Worm (Caenorhabditis elegans) whole organism, L4 larva: ENCODE results near the gene sdz-8.
"Not testable (repeated sequence)": the region's sequence is repeated elsewhere in the genome, so short reads cannot be mapped to it uniquely, and the experiment has no call there.

Experiments
- D1046.2 ChIP-seq: fragments of 200-800 bp; sonication (Bioruptor generic); IDR thresholded peaks from 2 replicates; pipeline ENCODE4 v1.3.6; 2022; ENCODE audit warnings: missing genetic modification characterization, missing compliant biosample characterization
- F44E2.7 ChIP-seq: fragments of 200-800 bp; sonication (Bioruptor generic); IDR thresholded peaks from 2 replicates; pipeline ENCODE4 v2.1.2; 2022; ENCODE audit warnings: missing genetic modification characterization, missing compliant biosample characterization
- ZK337.2 ChIP-seq: fragments of 200-800 bp; sonication (Bioruptor generic); IDR thresholded peaks from 2 replicates; pipeline ENCODE4 v1.3.6; 2022; ENCODE audit warnings: missing genetic modification reagents, missing genetic modification characterization, missing compliant biosample characterization
- ceh-20 ChIP-seq: fragments of 200-800 bp; sonication (Bioruptor generic); IDR thresholded peaks from 2 replicates; pipeline ENCODE4 v1.3.6; 2022; ENCODE audit warnings: missing genetic modification reagents, missing genetic modification characterization, missing compliant biosample characterization
- dmd-6 ChIP-seq: fragments of 200-800 bp; sonication (Bioruptor generic); IDR thresholded peaks from 2 replicates; pipeline ENCODE4 v1.3.6; 2022; ENCODE audit warnings: missing genetic modification reagents, missing genetic modification characterization, missing compliant biosample characterization
- dpl-1 ChIP-seq: fragments of 150-350 bp; optimal IDR thresholded peaks from 2 replicates; lab custom pipeline; 2014; ENCODE audit warnings: missing biosample characterization, missing genetic modification reagents, missing genetic modification characterization
- egl-27 ChIP-seq: sonication (generic microtip); optimal IDR thresholded peaks from 3 replicates; lab custom pipeline; 2017; ENCODE audit warnings: missing biosample characterization, missing genetic modification reagents, missing genetic modification characterization
- fkh-10 ChIP-seq: fragments of 150-350 bp; optimal IDR thresholded peaks from 2 replicates; lab custom pipeline; 2014; ENCODE audit warnings: missing biosample characterization, missing genetic modification reagents, missing genetic modification characterization
- gei-8 ChIP-seq: fragments of 200-800 bp; sonication (Bioruptor generic); optimal IDR thresholded peaks from 2 replicates; lab custom pipeline; 2018; ENCODE audit warnings: mild to moderate bottlenecking, missing genetic modification characterization, missing compliant biosample characterization
- lin-29 ChIP-seq: fragments of 200-800 bp; sonication (Bioruptor generic); IDR thresholded peaks from 2 replicates; pipeline ENCODE4 v1.3.6; 2022; ENCODE audit warnings: missing genetic modification reagents, missing genetic modification characterization, missing compliant biosample characterization
- lin-39 ChIP-seq: fragments of 150-350 bp; optimal IDR thresholded peaks from 2 replicates; lab custom pipeline; 2014; ENCODE audit warnings: missing biosample characterization, missing genetic modification reagents, missing genetic modification characterization
- mdl-1 ChIP-seq, 2 experiments: fragments of 150-350 bp in 1 of 2; sonication (generic microtip) in 1 of 2; optimal IDR thresholded peaks; 2 replicates each; lab custom pipeline; 2014 to 2017; ENCODE audit warnings: missing biosample characterization in 2 of 2, missing genetic modification characterization in 2 of 2
- mep-1 ChIP-seq: fragments of 150-350 bp; sonication (generic microtip); optimal IDR thresholded peaks from 3 replicates; lab custom pipeline; 2014; ENCODE audit warnings: missing biosample characterization, missing genetic modification characterization
- mxl-2 ChIP-seq: fragments of 200-800 bp; sonication (Bioruptor generic); conservative IDR thresholded peaks from 2 replicates; pipeline ENCODE4 v1.3.6; 2022; ENCODE audit warnings: missing genetic modification reagents, missing genetic modification characterization, missing compliant biosample characterization
- nhr-25 ChIP-seq: sonication (generic microtip); optimal IDR thresholded peaks from 2 replicates; lab custom pipeline; 2017; ENCODE audit warnings: missing genetic modification characterization, mild to moderate bottlenecking, missing compliant biosample characterization, antibody characterized with exemption, moderate library complexity, borderline replicate concordance; ENCODE audit not compliant: insufficient read depth
- nhr-28 ChIP-seq: fragments of 150-350 bp; optimal IDR thresholded peaks from 2 replicates; lab custom pipeline; 2014; ENCODE audit warnings: missing biosample characterization, missing genetic modification characterization
- nhr-42 ChIP-seq: fragments of 200-800 bp; sonication (Bioruptor generic); IDR thresholded peaks from 2 replicates; pipeline ENCODE4 v1.3.6; 2022; ENCODE audit warnings: missing genetic modification characterization, missing compliant biosample characterization
- nhr-48 ChIP-seq: sonication (generic microtip); optimal IDR thresholded peaks from 2 replicates; lab custom pipeline; 2016; ENCODE audit warnings: mild to moderate bottlenecking, missing genetic modification characterization, missing compliant biosample characterization
- skn-1 ChIP-seq: fragments of 150-350 bp; optimal IDR thresholded peaks from 2 replicates; lab custom pipeline; 2014; ENCODE audit warnings: missing biosample characterization, missing genetic modification characterization
- spr-1 ChIP-seq: sonication (generic microtip); optimal IDR thresholded peaks from 2 replicates; lab custom pipeline; 2016; ENCODE audit warnings: mild to moderate bottlenecking, missing genetic modification characterization, missing compliant biosample characterization
- unc-130 ChIP-seq: sonication (generic microtip); optimal IDR thresholded peaks from 2 replicates; lab custom pipeline; 2016; ENCODE audit warnings: missing genetic modification reagents, missing genetic modification characterization, missing compliant biosample characterization
- unc-62 ChIP-seq, 3 experiments: fragments of 150-350 bp in 1 of 3; sonication (generic microtip); optimal IDR thresholded peaks in 2 of 3; peaks in 1 of 3; 1 replicate in 1 of 3; 2 replicates in 2 of 3; lab custom pipeline; 2014 to 2017; ENCODE audit warnings: missing biosample characterization in 3 of 3, missing genetic modification characterization in 3 of 3, missing genetic modification reagents in 3 of 3, missing genotype in 1 of 3
- vab-7 ChIP-seq: fragments of 200-800 bp; sonication (Bioruptor generic); IDR thresholded peaks from 2 replicates; pipeline ENCODE4 v1.3.6; 2022; ENCODE audit warnings: missing genetic modification reagents, missing genetic modification characterization, missing compliant biosample characterization
- ztf-11 ChIP-seq: fragments of 150-350 bp; optimal IDR thresholded peaks from 2 replicates; lab custom pipeline; 2014; ENCODE audit warnings: missing biosample characterization, missing genetic modification characterization
- ztf-7 ChIP-seq: fragments of 150-350 bp; optimal IDR thresholded peaks from 2 replicates; lab custom pipeline; 2014; ENCODE audit warnings: missing biosample characterization, missing genetic modification characterization

Gene sdz-8

ce11 chrV:11483580-11484092 lies 32.4 kb downstream of the sdz-8 start, which contains the start of gene col-157:
TSS of gene col-157 (plus strand) at chrV:11484042.
- TF ChIP-seq ztf-11; nhr-28 (tag; lab: Kevin White, UChicago); dmd-6 (GFP tag; lab: Robert Waterston, UW): not testable (repeated sequence)

- not testable (repeated sequence) for TF ChIP-seq fkh-10, unc-130, dpl-1 (GFP tag; lab: Kevin White, UChicago)
Measured at ce11 chrV:11480734-11481133, 35.3 kb downstream of the sdz-8 start, which contains the start of gene T11F9.14. TSS of gene T11F9.14 (minus strand) at chrV:11480834.

ce11 chrV:11479406-11479805 lies 36.6 kb downstream of the sdz-8 start, which contains the start of gene T11F9.22:
TSS of gene T11F9.22 (plus strand) at chrV:11479706.
- no peak for TF ChIP-seq vab-7
- TF ChIP-seq skn-1 (tag; lab: Kevin White, UChicago) = no peak
- TF ChIP-seq mdl-1 (tag; optimal IDR thresholded peaks at IDR 0.05; lab: Kevin White, UChicago) = no peak
- no peak for TF ChIP-seq unc-62 (GFP tag; optimal IDR thresholded peaks at IDR 0.05 in 1 of 2; lab: Kevin White, UChicago)
- no peak for TF ChIP-seq unc-62 (tag; optimal IDR thresholded peaks at IDR 0.05; lab: Kevin White, UChicago)
- no peak for TF ChIP-seq ztf-11
- TF ChIP-seq egl-27 (tag; lab: Kevin White, UChicago) = no peak
- TF ChIP-seq spr-1 = no peak
- no peak for TF ChIP-seq mep-1
- no peak for TF ChIP-seq lin-29 (GFP tag; lab: Robert Waterston, UW)
- no peak for TF ChIP-seq lin-39
- TF ChIP-seq gei-8 (GFP tag; lab: Kevin White, UChicago) = no peak
- no peak for TF ChIP-seq ceh-20 (GFP tag; lab: Robert Waterston, UW)
- TF ChIP-seq nhr-42 (GFP tag; lab: Robert Waterston, UW) = no peak
- no peak for TF ChIP-seq ZK337.2 (GFP tag; lab: Robert Waterston, UW)

ce11 chrV:11478028-11478427 lies 38.0 kb downstream of the sdz-8 start:
- peak in 1 of 2 experiments; percentile 41 for TF ChIP-seq unc-62 (GFP tag; optimal IDR thresholded peaks at IDR 0.05 in 1 of 2; lab: Kevin White, UChicago)
- TF ChIP-seq unc-62 (tag; optimal IDR thresholded peaks at IDR 0.05; lab: Kevin White, UChicago) = not testable (repeated sequence)
- TF ChIP-seq unc-130 (GFP tag; lab: Kevin White, UChicago) = peak; percentile 53

- TF ChIP-seq nhr-48 (tag; lab: Kevin White, UChicago); D1046.2 (GFP tag; lab: Robert Waterston, UW); F44E2.7 (GFP tag; lab: Robert Waterston, UW): not testable (repeated sequence)
Measured at ce11 chrV:11475638-11476037, 40.4 kb downstream of the sdz-8 start, which contains the start of gene T11F9.7. TSS of gene T11F9.7 (plus strand) at chrV:11475938.

- no peak for TF ChIP-seq ZK337.2 (GFP tag; lab: Robert Waterston, UW)
- no peak for TF ChIP-seq ztf-7 (tag; lab: Kevin White, UChicago)
- no peak for TF ChIP-seq nhr-25 (tag; lab: Kevin White, UChicago)
- TF ChIP-seq egl-27 (tag; lab: Kevin White, UChicago) = no peak
- TF ChIP-seq mxl-2 (GFP tag; lab: Robert Waterston, UW) = no peak
Measured at ce11 chrV:11474399-11474798, 41.6 kb downstream of the sdz-8 start, which contains the start of gene nas-22. TSS of gene nas-22 (plus strand) at chrV:11474699.

ce11 chrV:11472209-11472608 lies 43.8 kb downstream of the sdz-8 start, which contains the start of the genes nas-20 and nas-21:
TSS of gene nas-20 (minus strand) at chrV:11472309.
TSS of gene nas-21 (plus strand) at chrV:11472564.
- no peak for TF ChIP-seq nhr-42 (GFP tag; lab: Robert Waterston, UW)
- TF ChIP-seq, all 104 proteins: peak for 0
